Worm (Caenorhabditis elegans): ENCODE results near the gene ets-9.

ets-9 gene

ce11 chrX:4260297-4260696, 19.2 kb upstream of the ets-9 start, which contains the start of gene C52B9.4 (continued):
- TF ChIP-seq hpl-2 (GFP tag; optimal IDR thresholded peaks at IDR 0.05) (no peak), nhr-90 (tag; optimal IDR thresholded peaks at IDR 0.05; ENCODE audit: poor library complexity) (peak; percentile 28), isw-1 (GFP tag; IDR thresholded peaks at IDR 0.05) (no peak), unc-30 (tag; optimal IDR thresholded peaks at IDR 0.05) (no peak), dsc-1 (tag; optimal IDR thresholded peaks at IDR 0.05) (peak; percentile 46), unc-62 (GFP tag; optimal IDR thresholded peaks at IDR 0.05) (no peak), grh-1 (GFP tag; IDR thresholded peaks at IDR 0.05) (no peak), ceh-82 (tag; optimal IDR thresholded peaks at IDR 0.05) (peak in 2 of 3 experiments; percentile 14 to 35), snpc-4 (tag; optimal IDR thresholded peaks at IDR 0.05) (no peak), skn-1 (tag; optimal IDR thresholded peaks at IDR 0.05) (peak; percentile 40), C34B4.2 (tag; optimal IDR thresholded peaks at IDR 0.05) (no peak), ztf-4 (tag; optimal IDR thresholded peaks at IDR 0.05) (no peak), nhr-76 (tag; optimal IDR thresholded peaks at IDR 0.05) (no peak), elt-3 (tag; optimal IDR thresholded peaks at IDR 0.05) (no peak), ceh-88 (GFP tag; IDR thresholded peaks at IDR 0.05) (no peak), zag-1 (tag; optimal IDR thresholded peaks at IDR 0.05) (no peak), C16A3.4 (tag; optimal IDR thresholded peaks at IDR 0.05) (peak; percentile 45), dpl-1 (GFP tag; optimal IDR thresholded peaks at IDR 0.05) (peak in 2 of 3 experiments; percentile 18 to 30), lin-14 (GFP tag; optimal IDR thresholded peaks at IDR 0.05) (peak; percentile 67), efl-1 (optimal IDR thresholded peaks at IDR 0.05) (peak; percentile 29 to 32), efl-1 (GFP tag; optimal IDR thresholded peaks at IDR 0.05 in 1 of 2) (peak; percentile 1 to 90), mab-9 (GFP tag; IDR thresholded peaks at IDR 0.05) (no peak), elt-2 (tag; optimal IDR thresholded peaks at IDR 0.05) (peak; percentile 15), nhr-19 (GFP tag; conservative IDR thresholded peaks at IDR 0.05) (peak; percentile 56), nhr-84 (tag; optimal IDR thresholded peaks at IDR 0.05) (no peak), nhr-71 (tag; optimal IDR thresholded peaks at IDR 0.05) (peak; percentile 61), nhr-47 (tag; optimal IDR thresholded peaks at IDR 0.05) (peak; percentile 59), nhr-20 (tag; optimal IDR thresholded peaks at IDR 0.05) (peak; percentile 49), lin-39 (tag; optimal IDR thresholded peaks at IDR 0.05) (no peak), unc-98 (GFP tag; IDR thresholded peaks at IDR 0.05) (no peak), lir-3 (tag; optimal IDR thresholded peaks at IDR 0.05; ENCODE audit: poor library complexity) (no peak), blmp-1 (tag; optimal IDR thresholded peaks at IDR 0.05) (no peak), lin-15B (tag; optimal IDR thresholded peaks at IDR 0.05) (no peak), unc-130 (tag; optimal IDR thresholded peaks at IDR 0.05) (no peak), nhr-237 (tag; optimal IDR thresholded peaks at IDR 0.05) (no peak), fkh-4 (tag; optimal IDR thresholded peaks at IDR 0.05; ENCODE audit: borderline replicate concordance) (no peak), egl-13 (tag; optimal IDR thresholded peaks at IDR 0.05) (peak; percentile 31), sup-37 (GFP tag; optimal IDR thresholded peaks at IDR 0.05) (no peak), Y116A8C.19 (tag; optimal IDR thresholded peaks at IDR 0.05; ENCODE audit: borderline replicate concordance) (no peak), tbx-2 (tag; optimal IDR thresholded peaks at IDR 0.05) (peak; percentile 50)

ce11 chrX:4263820-4264219, 15.7 kb upstream of the ets-9 start:
- TF ChIP-seq ceh-88 (GFP tag; IDR thresholded peaks at IDR 0.05) (no peak), pag-3 (tag; optimal IDR thresholded peaks at IDR 0.05; ENCODE audit: borderline replicate concordance, insufficient read depth) (no peak), zag-1 (tag; optimal IDR thresholded peaks at IDR 0.05) (no peak), nhr-71 (tag; optimal IDR thresholded peaks at IDR 0.05) (no peak), fos-1 (tag; optimal IDR thresholded peaks at IDR 0.05) (no peak), skn-1 (tag; optimal IDR thresholded peaks at IDR 0.05) (no peak), snpc-4 (tag; optimal IDR thresholded peaks at IDR 0.05) (no peak), lin-35 (GFP tag; optimal IDR thresholded peaks at IDR 0.05) (no peak), aha-1 (tag; optimal IDR thresholded peaks at IDR 0.05) (no peak)
